Fruit fly (Drosophila melanogaster) S2 (cell line): ENCODE measurements around the gene Esyt2.

ENCODE experiments used
- CG8478 ChIP-seq: fragments of >200 bp; optimal IDR thresholded peaks from 2 replicates; lab custom pipeline; 2018
- CTCF ChIP-seq, 2 experiments: fragments of >200 bp; optimal IDR thresholded peaks; 2 replicates each; lab custom pipeline; 2018

DNA sequence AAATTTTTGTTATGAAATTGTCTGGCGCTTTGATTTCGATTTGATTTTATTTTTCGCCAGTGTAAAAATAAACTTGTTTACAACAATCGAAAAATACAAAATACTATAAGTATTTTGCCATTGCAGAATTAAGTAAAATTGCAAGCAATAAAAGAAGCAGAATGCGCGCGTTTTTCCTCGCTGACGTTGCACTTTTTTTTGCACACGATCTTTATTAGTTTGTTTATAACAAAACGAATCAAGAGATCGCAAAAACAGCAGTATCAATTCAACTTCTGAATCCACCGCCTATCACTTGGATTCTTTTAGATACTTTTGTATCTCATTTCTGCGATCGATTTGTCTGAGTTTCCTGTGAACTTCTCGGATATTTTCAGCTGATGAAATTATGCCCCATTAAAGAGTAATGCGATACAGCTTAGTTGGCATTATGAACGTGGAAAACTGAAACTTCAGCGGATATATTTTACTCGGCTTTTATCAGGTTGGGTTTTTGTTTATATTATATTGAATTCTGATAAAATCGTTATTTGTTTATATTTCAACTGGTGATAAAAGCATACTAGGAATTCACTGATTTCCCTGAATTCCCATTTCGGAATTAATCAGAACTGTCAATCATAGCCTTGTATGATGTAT lies 28.7 kb downstream of the Esyt2 start:
- TF ChIP-seq CG8478 (lab: Kevin White, UChicago) (no peak), CTCF (optimal IDR thresholded peaks at IDR 0.05; lab: Kevin White, UChicago) (no peak)
